Worm (Caenorhabditis elegans) whole organism, young adult: ENCODE measurements around the gene nud-1.

Experiments
- F22D6.2 ChIP-seq: sonication (generic microtip); optimal IDR thresholded peaks from 2 replicates; lab custom pipeline; 2016; ENCODE audit warnings: mild to moderate bottlenecking, missing genetic modification characterization, missing compliant biosample characterization
- F39B2.1 ChIP-seq: fragments of 200-800 bp; sonication (Bioruptor generic); IDR thresholded peaks from 2 replicates; pipeline ENCODE4 v1.3.6; 2022; ENCODE audit warnings: missing genetic modification reagents, missing genetic modification characterization, missing compliant biosample characterization
- F57A8.1 ChIP-seq: fragments of 200-800 bp; sonication (Bioruptor generic); optimal IDR thresholded peaks from 2 replicates; lab custom pipeline; 2018; ENCODE audit warnings: mild to moderate bottlenecking, missing genetic modification characterization, moderate library complexity, missing compliant biosample characterization
- Y56A3A.18 ChIP-seq: fragments of 200-800 bp; sonication (Bioruptor generic); IDR thresholded peaks from 2 replicates; pipeline ENCODE4 v1.3.6; 2022; ENCODE audit warnings: missing genetic modification reagents, missing genetic modification characterization, missing compliant biosample characterization
- ama-1 ChIP-seq, 3 experiments: fragments of 150-350 bp in 1 of 3; sonication (generic microtip) in 2 of 3; optimal IDR thresholded peaks; 2 replicates each; lab custom pipeline; 2014 to 2018; ENCODE audit warnings: missing biosample characterization in 2 of 3, missing genetic modification characterization in 2 of 3, missing genetic modification reagents in 2 of 3
- attf-6 ChIP-seq: fragments of 200-800 bp; sonication (Bioruptor generic); IDR thresholded peaks from 2 replicates; pipeline ENCODE4 v1.3.6; 2022; ENCODE audit warnings: missing genetic modification reagents, missing genetic modification characterization, missing compliant biosample characterization
- ekl-4 ChIP-seq: fragments of 200-800 bp; sonication (Bioruptor generic); IDR thresholded peaks from 2 replicates; pipeline ENCODE4 v1.3.6; 2022; ENCODE audit warnings: missing genetic modification reagents, missing genetic modification characterization, missing compliant biosample characterization
- gei-17 ChIP-seq: fragments of 200-800 bp; sonication (Bioruptor generic); optimal IDR thresholded peaks from 2 replicates; lab custom pipeline; 2018; ENCODE audit warnings: mild to moderate bottlenecking, missing genetic modification characterization, missing compliant biosample characterization
- lsy-27 ChIP-seq: sonication (generic microtip); optimal IDR thresholded peaks from 2 replicates; lab custom pipeline; 2017; ENCODE audit warnings: missing genetic modification characterization, mild to moderate bottlenecking, missing compliant biosample characterization, antibody characterized with exemption, missing genotype, borderline replicate concordance; ENCODE audit not compliant: insufficient read depth
- nhr-120 ChIP-seq: fragments of 200-800 bp; sonication (Bioruptor generic); IDR thresholded peaks from 2 replicates; pipeline ENCODE4 v1.3.6; 2022; ENCODE audit warnings: missing genetic modification characterization, missing compliant biosample characterization
- pha-4 ChIP-seq: fragments of 150-350 bp; sonication (generic microtip); optimal IDR thresholded peaks from 2 replicates; lab custom pipeline; 2014; ENCODE audit warnings: missing biosample characterization, missing genetic modification reagents, missing genetic modification characterization
- snpc-3.4 ChIP-seq: sonication (generic microtip); optimal IDR thresholded peaks from 2 replicates; lab custom pipeline; 2017; ENCODE audit warnings: missing genetic modification characterization, mild to moderate bottlenecking, missing compliant biosample characterization, antibody characterized with exemption, moderate library complexity, missing genotype, missing genetic modification reagents
- unc-62 ChIP-seq: fragments of 150-350 bp; optimal IDR thresholded peaks from 2 replicates; lab custom pipeline; 2014; ENCODE audit warnings: missing biosample characterization, missing genetic modification reagents, missing genetic modification characterization
- ztf-26 ChIP-seq: sonication (generic microtip); optimal IDR thresholded peaks from 2 replicates; lab custom pipeline; 2017; ENCODE audit warnings: missing genetic modification characterization, missing compliant biosample characterization

DNA sequence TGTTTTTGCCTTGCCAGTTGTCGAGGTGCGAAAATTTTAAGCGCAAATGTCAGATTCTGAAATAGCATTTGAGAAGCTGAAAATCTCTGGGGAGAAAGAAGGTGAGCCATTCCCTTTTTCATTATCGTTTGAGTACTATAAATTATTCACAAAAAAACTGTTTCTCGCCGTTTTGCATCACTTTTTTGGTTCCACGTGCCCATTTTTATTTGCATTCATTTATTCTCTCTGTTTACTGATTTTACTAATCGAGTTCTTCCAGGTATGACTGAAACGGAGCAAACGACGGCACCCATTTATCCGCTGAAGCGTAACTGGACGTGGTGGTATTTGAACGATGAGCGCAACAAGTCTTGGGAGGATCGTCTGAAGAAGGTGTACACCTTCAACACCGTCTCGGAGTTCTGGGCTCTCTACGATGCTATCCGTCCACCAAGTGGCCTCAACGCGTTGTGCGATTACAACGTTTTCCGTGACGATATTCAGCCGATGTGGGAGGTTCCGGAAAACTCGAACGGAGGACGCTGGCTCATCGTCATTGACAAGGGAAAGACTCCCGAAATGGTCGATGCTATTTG, 2.3 kb downstream of the nud-1 start:
- TF ChIP-seq ama-1 (optimal IDR thresholded peaks at IDR 0.05; lab: Kevin White, UChicago) (no peak), ama-1 (GFP tag; optimal IDR thresholded peaks at IDR 0.05; lab: Kevin White, UChicago) (no peak), snpc-3.4 (no peak), F22D6.2 (no peak), F57A8.1 (GFP tag; lab: Kevin White, UChicago) (no peak), gei-17 (GFP tag; lab: Kevin White, UChicago) (no peak), unc-62 (GFP tag; lab: Kevin White, UChicago) (no peak), ekl-4 (peak; percentile 66; the same call in 1 of the 2 replicates), pha-4 (no peak), nhr-120 (no peak), attf-6 (GFP tag; lab: Robert Waterston, UW) (no peak), lsy-27 (no peak), ztf-26 (tag; lab: Kevin White, UChicago) (no peak), Y56A3A.18 (GFP tag; lab: Robert Waterston, UW) (no peak), F39B2.1 (no peak)
